Fruit fly (Drosophila melanogaster) whole organism, embryonic: Measurements from ENCODE around the gene CG11700.

Experiments used
- Atf-2 ChIP-seq: fragments of 200-800 bp; sonication (Bioruptor generic); optimal IDR thresholded peaks from 2 replicates; lab custom pipeline; 2016; ENCODE audit warnings: missing biosample characterization, missing genetic modification characterization
- Atf3 ChIP-seq: fragments of 200-800 bp; sonication (Bioruptor generic); optimal IDR thresholded peaks from 3 replicates; lab custom pipeline; 2016; ENCODE audit warnings: missing biosample characterization, missing genetic modification characterization
- B-H2 ChIP-seq: fragments of 200-800 bp; sonication (Bioruptor generic); optimal IDR thresholded peaks from 2 replicates; lab custom pipeline; 2018; ENCODE audit warnings: missing biosample characterization, mild to moderate bottlenecking, missing genetic modification characterization
- CG11085 ChIP-seq: fragments of 200-800 bp; sonication (Bioruptor generic); IDR thresholded peaks from 2 replicates; pipeline ENCODE4 v1.3.6; 2022; ENCODE audit warnings: missing biosample characterization, missing genetic modification characterization
- CG12155 ChIP-seq: fragments of 200-800 bp; sonication (Bioruptor generic); optimal IDR thresholded peaks from 3 replicates; lab custom pipeline; 2016; ENCODE audit warnings: missing biosample characterization, missing genetic modification characterization
- CG13624 ChIP-seq: fragments of 200-800 bp; sonication (Bioruptor generic); optimal IDR thresholded peaks from 2 replicates; lab custom pipeline; 2016; ENCODE audit warnings: missing biosample characterization, missing genetic modification characterization
- CG14014 ChIP-seq: fragments of 200-800 bp; sonication (Bioruptor generic); IDR thresholded peaks from 2 replicates; pipeline ENCODE4 v1.3.6; 2022; ENCODE audit warnings: missing biosample characterization, missing genetic modification characterization
- CG15073 ChIP-seq: fragments of 200-800 bp; sonication (Bioruptor generic); optimal IDR thresholded peaks from 2 replicates; lab custom pipeline; 2016; ENCODE audit warnings: missing biosample characterization, missing genetic modification characterization
- CG16815 ChIP-seq: fragments of 200-800 bp; sonication (Bioruptor generic); optimal IDR thresholded peaks from 3 replicates; lab custom pipeline; 2017; ENCODE audit warnings: missing biosample characterization, mild to moderate bottlenecking, missing genetic modification characterization
- CG18619 ChIP-seq: fragments of 200-800 bp; sonication (Bioruptor generic); optimal IDR thresholded peaks from 3 replicates; lab custom pipeline; 2017; ENCODE audit warnings: missing biosample characterization, mild to moderate bottlenecking, missing genetic modification characterization
- CG2712 ChIP-seq: fragments of 200-800 bp; optimal IDR thresholded peaks from 3 replicates; lab custom pipeline; 2019; ENCODE audit warnings: missing biosample characterization, mild to moderate bottlenecking, missing genetic modification characterization, moderate library complexity
- CG30020 ChIP-seq: fragments of 200-800 bp; optimal IDR thresholded peaks from 2 replicates; lab custom pipeline; 2019; ENCODE audit warnings: missing biosample characterization, mild to moderate bottlenecking, missing genetic modification characterization, moderate library complexity
- CG3065 ChIP-seq: fragments of 200-800 bp; sonication (Bioruptor generic); optimal IDR thresholded peaks from 2 replicates; lab custom pipeline; 2016; ENCODE audit warnings: missing biosample characterization, missing genetic modification characterization
- CG31441 ChIP-seq: fragments of 200-800 bp; sonication (Bioruptor generic); IDR thresholded peaks from 2 replicates; pipeline ENCODE4 v1.3.6; 2022; ENCODE audit warnings: missing biosample characterization, missing genetic modification characterization
- CG32767 ChIP-seq: fragments of 200-800 bp; sonication (Bioruptor generic); IDR thresholded peaks from 2 replicates; pipeline ENCODE4 v1.3.6; 2022; ENCODE audit warnings: missing biosample characterization, missing genetic modification characterization
- CG4617 ChIP-seq: fragments of 200-800 bp; sonication (Bioruptor generic); optimal IDR thresholded peaks from 3 replicates; lab custom pipeline; 2016; ENCODE audit warnings: missing biosample characterization, missing genetic modification characterization, borderline replicate concordance
- CG4730 ChIP-seq: fragments of 200-800 bp; sonication (Bioruptor generic); IDR thresholded peaks from 2 replicates; pipeline ENCODE4 v1.3.6; 2022; ENCODE audit warnings: missing biosample characterization, missing genetic modification characterization
- CG4820 ChIP-seq: fragments of 200-800 bp; sonication (Bioruptor generic); optimal IDR thresholded peaks from 3 replicates; lab custom pipeline; 2016; ENCODE audit warnings: missing biosample characterization, missing genetic modification characterization
- CG6654 ChIP-seq: fragments of 200-800 bp; sonication (Bioruptor generic); optimal IDR thresholded peaks from 2 replicates; lab custom pipeline; 2017; ENCODE audit warnings: missing biosample characterization, mild to moderate bottlenecking, missing genetic modification characterization
- CHES-1-like ChIP-seq: fragments of 200-800 bp; sonication (Bioruptor generic); optimal IDR thresholded peaks from 2 replicates; lab custom pipeline; 2016; ENCODE audit warnings: missing biosample characterization, missing genetic modification characterization
- Camta ChIP-seq: fragments of 200-800 bp; sonication (Bioruptor generic); optimal IDR thresholded peaks from 2 replicates; lab custom pipeline; 2016; ENCODE audit warnings: missing biosample characterization, missing genetic modification characterization
- Chrac-16 ChIP-seq: fragments of 200-800 bp; sonication (Bioruptor generic); optimal IDR thresholded peaks from 3 replicates; lab custom pipeline; 2016; ENCODE audit warnings: missing biosample characterization, missing genetic modification characterization
- Ets65A ChIP-seq: fragments of 200-800 bp; sonication (Bioruptor generic); peaks from one replicate; lab custom pipeline; 2016; ENCODE audit warnings: missing biosample characterization, missing genetic modification characterization
- H15 ChIP-seq: fragments of 200-800 bp; sonication (Bioruptor generic); IDR thresholded peaks from 3 replicates; pipeline ENCODE4 v1.3.6; 2022; ENCODE audit warnings: missing biosample characterization, missing genetic modification characterization
- Kr ChIP-seq: fragments of 200-800 bp; sonication (Bioruptor generic); optimal IDR thresholded peaks from 2 replicates; lab custom pipeline; 2017; ENCODE audit warnings: missing biosample characterization, mild to moderate bottlenecking, missing genetic modification characterization
- MTF-1 ChIP-seq: fragments of 200-800 bp; sonication (Bioruptor generic); optimal IDR thresholded peaks from 2 replicates; lab custom pipeline; 2018; ENCODE audit warnings: missing biosample characterization, mild to moderate bottlenecking, missing genetic modification characterization, borderline replicate concordance
- Mes4 ChIP-seq: fragments of 200-800 bp; sonication (Bioruptor generic); optimal IDR thresholded peaks from 2 replicates; lab custom pipeline; 2016; ENCODE audit warnings: missing biosample characterization, missing genetic modification characterization
- NC2α ChIP-seq: fragments of 200-800 bp; sonication (Bioruptor generic); optimal IDR thresholded peaks from 2 replicates; lab custom pipeline; 2016; ENCODE audit warnings: missing biosample characterization, missing genetic modification characterization
- Nf-YB ChIP-seq: fragments of 200-800 bp; sonication (Bioruptor generic); optimal IDR thresholded peaks from 3 replicates; lab custom pipeline; 2019; ENCODE audit warnings: missing biosample characterization, mild to moderate bottlenecking, missing genetic modification characterization, moderate library complexity
- PHDP ChIP-seq: fragments of 200-800 bp; sonication (Bioruptor generic); optimal IDR thresholded peaks from 3 replicates; lab custom pipeline; 2018; ENCODE audit warnings: missing biosample characterization, mild to moderate bottlenecking, missing genetic modification characterization, moderate library complexity
- Ravus ChIP-seq: fragments of 200-800 bp; sonication (Bioruptor generic); IDR thresholded peaks from 2 replicates; pipeline ENCODE4 v1.3.6; 2022; ENCODE audit warnings: missing biosample characterization, missing genetic modification characterization
- Rx ChIP-seq: fragments of 200-800 bp; sonication (Bioruptor generic); IDR thresholded peaks from 2 replicates; pipeline ENCODE4 v1.3.6; 2022; ENCODE audit warnings: missing biosample characterization, missing genetic modification characterization
- Sry-β ChIP-seq: fragments of 200-800 bp; sonication (Bioruptor generic); optimal IDR thresholded peaks from 2 replicates; lab custom pipeline; 2018; ENCODE audit warnings: missing biosample characterization, mild to moderate bottlenecking, missing genetic modification characterization, moderate library complexity
- Sry-δ ChIP-seq: fragments of 200-800 bp; sonication (Bioruptor generic); optimal IDR thresholded peaks from 2 replicates; lab custom pipeline; 2016; ENCODE audit warnings: missing biosample characterization, missing genetic modification characterization
- Xrp1 ChIP-seq: fragments of 200-800 bp; sonication (Bioruptor generic); IDR thresholded peaks from 2 replicates; pipeline ENCODE4 v1.3.6; 2022; ENCODE audit warnings: missing biosample characterization, missing genetic modification characterization
- bowl ChIP-seq: fragments of 200-800 bp; sonication (Bioruptor generic); IDR thresholded peaks from 2 replicates; pipeline ENCODE4 v1.3.6; 2022; ENCODE audit warnings: missing biosample characterization, missing genetic modification characterization
- ci ChIP-seq: fragments of 200-800 bp; sonication (Bioruptor generic); IDR thresholded peaks from 3 replicates; pipeline ENCODE4 v1.3.6; 2022; ENCODE audit warnings: missing biosample characterization, missing genetic modification characterization
- dpn ChIP-seq, 2 experiments: fragments of 200-800 bp; sonication (Bioruptor generic); optimal IDR thresholded peaks; 3 replicates each; lab custom pipeline; 2016; ENCODE audit warnings: missing biosample characterization in 2 of 2, missing genetic modification characterization in 2 of 2
- en ChIP-seq: fragments of 200-800 bp; sonication (Bioruptor generic); optimal IDR thresholded peaks from 2 replicates; lab custom pipeline; 2016; ENCODE audit warnings: missing biosample characterization, missing genetic modification characterization
- ftz-f1 ChIP-seq: fragments of 200-800 bp; sonication (Bioruptor generic); optimal IDR thresholded peaks from 2 replicates; lab custom pipeline; 2016; ENCODE audit warnings: missing biosample characterization, missing genetic modification characterization
- jing ChIP-seq: fragments of 200-800 bp; sonication (Bioruptor generic); optimal IDR thresholded peaks from 2 replicates; lab custom pipeline; 2018; ENCODE audit warnings: missing biosample characterization, mild to moderate bottlenecking, missing genetic modification characterization
- jumu ChIP-seq: fragments of 200-800 bp; sonication (Bioruptor generic); optimal IDR thresholded peaks from 3 replicates; lab custom pipeline; 2016; ENCODE audit warnings: missing biosample characterization, missing genetic modification characterization
- mam ChIP-seq: fragments of 200-800 bp; sonication (Bioruptor generic); optimal IDR thresholded peaks from 3 replicates; lab custom pipeline; 2016; ENCODE audit warnings: missing biosample characterization, missing genetic modification characterization
- mirr ChIP-seq: fragments of 200-800 bp; sonication (Bioruptor generic); optimal IDR thresholded peaks from 3 replicates; lab custom pipeline; 2018; ENCODE audit warnings: missing biosample characterization, mild to moderate bottlenecking, missing genetic modification characterization
- pho ChIP-seq: fragments of 200-800 bp; sonication (Bioruptor generic); optimal IDR thresholded peaks from 2 replicates; lab custom pipeline; 2016; ENCODE audit warnings: missing biosample characterization, missing genetic modification characterization
- sd ChIP-seq: fragments of 200-800 bp; sonication (Bioruptor generic); optimal IDR thresholded peaks from 3 replicates; lab custom pipeline; 2018; ENCODE audit warnings: missing biosample characterization, mild to moderate bottlenecking, missing genetic modification characterization, moderate library complexity
- slbo ChIP-seq: fragments of 200-800 bp; sonication (Bioruptor generic); IDR thresholded peaks from 2 replicates; pipeline ENCODE4 v1.3.6; 2022; ENCODE audit warnings: missing biosample characterization, missing genetic modification characterization
- sug ChIP-seq: fragments of 200-800 bp; optimal IDR thresholded peaks from 2 replicates; lab custom pipeline; 2019; ENCODE audit warnings: missing biosample characterization, mild to moderate bottlenecking, missing genetic modification characterization, moderate library complexity
- tgo ChIP-seq: fragments of 200-800 bp; sonication (Bioruptor generic); IDR thresholded peaks from 3 replicates; pipeline ENCODE4 v1.3.6; 2022; ENCODE audit warnings: missing biosample characterization, missing genetic modification characterization
- trh ChIP-seq: fragments of 200-800 bp; sonication (Bioruptor generic); optimal IDR thresholded peaks from 2 replicates; lab custom pipeline; 2016; ENCODE audit warnings: missing biosample characterization, missing genetic modification characterization
- unc-4 ChIP-seq: fragments of 200-800 bp; sonication (Bioruptor generic); IDR thresholded peaks from 2 replicates; pipeline ENCODE4 v1.3.6; 2022; ENCODE audit warnings: missing biosample characterization, missing genetic modification characterization; ENCODE audit not compliant: partially characterized antibody
- zen ChIP-seq: fragments of 200-800 bp; sonication (Bioruptor generic); optimal IDR thresholded peaks from 3 replicates; lab custom pipeline; 2018; ENCODE audit warnings: missing biosample characterization, mild to moderate bottlenecking, missing genetic modification characterization, moderate library complexity

Gene CG11700

DNA sequence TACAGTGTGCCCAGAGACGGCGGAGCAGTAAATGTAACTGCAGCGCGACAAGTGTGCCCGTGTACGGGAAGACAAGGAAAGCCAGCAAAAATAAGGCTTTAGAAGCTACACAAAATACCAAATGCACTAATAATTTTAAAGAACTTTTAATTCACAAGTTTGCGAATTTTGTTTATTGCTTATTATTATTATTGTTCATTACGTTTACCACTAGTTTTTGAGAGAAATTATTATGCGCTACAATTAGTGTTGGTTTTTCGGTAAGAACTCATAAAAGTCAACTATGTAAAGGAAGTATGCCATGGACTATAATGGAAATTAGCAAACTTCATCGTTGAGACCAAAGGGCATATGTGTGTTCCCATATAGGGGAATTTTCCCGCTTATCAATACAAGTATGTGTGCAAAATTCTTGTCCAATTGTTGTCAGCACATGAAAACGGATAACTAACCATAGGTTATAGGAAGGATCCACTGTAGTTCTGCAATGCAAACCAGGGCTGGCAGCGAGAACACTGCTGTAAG is 16.1 kb downstream of the CG11700 start, which contains the start of gene schlank (continued):
- no peak for TF ChIP-seq B-H2
- TF ChIP-seq mirr (GFP tag; lab: Kevin White, UChicago) = peak; percentile 30
- peak; percentile 54 for TF ChIP-seq CG2712
- peak; percentile 14 for TF ChIP-seq jing (GFP tag; lab: Kevin White, UChicago)
- TF ChIP-seq slbo = peak; percentile 81
- TF ChIP-seq bowl (GFP tag; lab: Robert Waterston, UW) = no peak
- no peak for TF ChIP-seq CG4730
- TF ChIP-seq sd = peak; percentile 59
- TF ChIP-seq CG3065 (GFP tag; lab: Kevin White, UChicago) = no peak
- TF ChIP-seq Nf-YB (GFP tag; lab: Kevin White, UChicago) = no peak
- TF ChIP-seq Chrac-16 = peak; percentile 41
- TF ChIP-seq en = no peak
- TF ChIP-seq CG32767 = no peak
- TF ChIP-seq CG4820 = no peak
- peak; percentile 24 for TF ChIP-seq zen
- TF ChIP-seq CG16815 = peak; percentile 33
- TF ChIP-seq Sry-δ (GFP tag; lab: Kevin White, UChicago) = peak; percentile 30
- peak; percentile 46; the same call in 1 of the 2 replicates for TF ChIP-seq Xrp1
- TF ChIP-seq CG13624 (GFP tag; lab: Kevin White, UChicago) = peak; percentile 54
- peak; percentile 74 for TF ChIP-seq CG14014 (GFP tag; lab: Robert Waterston, UW)
- 0 out of 2 replicates have a peak, but pooled peaks have one; percentile 8 for TF ChIP-seq Ravus (GFP tag; lab: Robert Waterston, UW)
- TF ChIP-seq CHES-1-like (GFP tag; lab: Kevin White, UChicago) = peak; percentile 9
- no peak for TF ChIP-seq MTF-1 (GFP tag; lab: Kevin White, UChicago)
- peak; percentile 45; the same call in 1 of the 3 replicates for TF ChIP-seq H15 (GFP tag; lab: Robert Waterston, UW)
- TF ChIP-seq CG30020 (tag; lab: Kevin White, UChicago) = peak; percentile 38
- TF ChIP-seq sug (tag; lab: Kevin White, UChicago) = peak; percentile 36
- TF ChIP-seq Ets65A (GFP tag; lab: Kevin White, UChicago) = peak; percentile 97
- no peak for TF ChIP-seq Atf3
- TF ChIP-seq PHDP (tag; lab: Kevin White, UChicago) = no peak
- peak; percentile 81 for TF ChIP-seq ci
- TF ChIP-seq CG4617 (GFP tag; lab: Kevin White, UChicago) = no peak
- no peak for TF ChIP-seq CG15073 (GFP tag; lab: Kevin White, UChicago)
- TF ChIP-seq CG6654 = no peak
- peak; percentile 49 for TF ChIP-seq Atf-2 (GFP tag; lab: Kevin White, UChicago)
- peak; percentile 56 for TF ChIP-seq pho (GFP tag; lab: Kevin White, UChicago)
- TF ChIP-seq NC2α (GFP tag; lab: Kevin White, UChicago) = no peak
- TF ChIP-seq CG18619 (GFP tag; lab: Kevin White, UChicago) = peak; percentile 10
- peak; percentile 56 to 57 for TF ChIP-seq dpn (GFP tag; optimal IDR thresholded peaks at IDR 0.05; lab: Kevin White, UChicago)
- TF ChIP-seq trh = no peak
- no peak for TF ChIP-seq ftz-f1 (GFP tag; lab: Kevin White, UChicago)
- no peak for TF ChIP-seq Mes4 (GFP tag; lab: Kevin White, UChicago)
- no peak for TF ChIP-seq unc-4 (GFP tag; lab: Robert Waterston, UW)
- TF ChIP-seq jumu = peak; percentile 74
- peak; percentile 22; the same call in 1 of the 2 replicates for TF ChIP-seq CG11085 (GFP tag; lab: Robert Waterston, UW)
- TF ChIP-seq tgo (GFP tag; lab: Robert Waterston, UW) = peak; percentile 53; the same call in 2 of the 3 replicates
- no peak for TF ChIP-seq Kr
- TF ChIP-seq Camta (GFP tag; lab: Kevin White, UChicago) = no peak
- peak; percentile 73 for TF ChIP-seq mam (GFP tag; lab: Kevin White, UChicago)
- TF ChIP-seq Rx (GFP tag; lab: Robert Waterston, UW) = peak; percentile 37; the same call in 1 of the 2 replicates
- no peak for TF ChIP-seq Sry-β (GFP tag; lab: Kevin White, UChicago)
- TF ChIP-seq CG31441 (GFP tag; lab: Robert Waterston, UW) = no peak
- TF ChIP-seq CG12155 = peak; percentile 27
